Worm (Caenorhabditis elegans) whole organism, L1 larva: ENCODE data around the gene K01A2.4.

Source experiments
- C16A3.4 ChIP-seq: fragments of 150-350 bp; optimal IDR thresholded peaks from 2 replicates; lab custom pipeline; 2014; ENCODE audit warnings: missing biosample characterization, missing genetic modification characterization
- C34B4.2 ChIP-seq: sonication (generic microtip); optimal IDR thresholded peaks from 2 replicates; lab custom pipeline; 2017; ENCODE audit warnings: mild to moderate bottlenecking, missing genetic modification characterization, missing compliant biosample characterization
- F16B12.6 ChIP-seq: fragments of 150-350 bp; optimal IDR thresholded peaks from 2 replicates; lab custom pipeline; 2014; ENCODE audit warnings: missing biosample characterization, missing genetic modification characterization
- Y116A8C.19 ChIP-seq: sonication (generic microtip); optimal IDR thresholded peaks from 2 replicates; lab custom pipeline; 2016; ENCODE audit warnings: missing compliant biosample characterization, missing genetic modification characterization, borderline replicate concordance
- aha-1 ChIP-seq: fragments of 150-350 bp; optimal IDR thresholded peaks from 2 replicates; lab custom pipeline; 2014; ENCODE audit warnings: missing biosample characterization, missing genetic modification characterization
- alr-1 ChIP-seq: fragments of 200-800 bp; sonication (Bioruptor generic); optimal IDR thresholded peaks from 2 replicates; lab custom pipeline; 2018; ENCODE audit warnings: borderline replicate concordance, mild to moderate bottlenecking, missing genetic modification characterization, missing compliant biosample characterization
- aly-2 ChIP-seq: fragments of 150-350 bp; optimal IDR thresholded peaks from 2 replicates; lab custom pipeline; 2014; ENCODE audit warnings: missing biosample characterization, missing genetic modification characterization
- ceh-63 ChIP-seq: fragments of 200-800 bp; sonication (Bioruptor generic); optimal IDR thresholded peaks from 2 replicates; lab custom pipeline; 2018; ENCODE audit warnings: mild to moderate bottlenecking, missing genetic modification characterization, missing compliant biosample characterization
- ceh-82 ChIP-seq, 3 experiments: fragments of 150-350 bp in 1 of 3; sonication (generic microtip) in 2 of 3; optimal IDR thresholded peaks; 2 replicates each; lab custom pipeline; 2014 to 2017; ENCODE audit warnings: missing biosample characterization in 3 of 3, missing genetic modification characterization in 3 of 3
- ces-1 ChIP-seq: fragments of 150-350 bp; optimal IDR thresholded peaks from 2 replicates; lab custom pipeline; 2014; ENCODE audit warnings: missing biosample characterization, missing genetic modification reagents, missing genetic modification characterization
- efl-1 ChIP-seq, 4 experiments: fragments of 150-350 bp; optimal IDR thresholded peaks in 3 of 4; peaks in 1 of 4; 1 replicate in 1 of 4; 2 replicates in 3 of 4; lab custom pipeline; 2014; ENCODE audit warnings: missing biosample characterization in 2 of 4, missing genetic modification characterization in 2 of 4, missing genetic modification reagents in 2 of 4
- egl-27 ChIP-seq, 2 experiments: fragments of 150-350 bp in 1 of 2; sonication (generic microtip); optimal IDR thresholded peaks; 3 replicates each; lab custom pipeline; 2017 to 2018; ENCODE audit warnings: missing biosample characterization in 2 of 2, missing genetic modification characterization in 2 of 2, missing genetic modification reagents in 2 of 2
- elt-2 ChIP-seq: sonication (generic microtip); optimal IDR thresholded peaks from 2 replicates; lab custom pipeline; 2016; ENCODE audit warnings: missing genetic modification characterization, mild to moderate bottlenecking, inconsistent platforms, missing compliant biosample characterization, missing genetic modification reagents
- elt-3 ChIP-seq, 6 experiments: fragments of 150-350 bp in 1 of 6; sonication (generic microtip); optimal IDR thresholded peaks; 2 replicates each; lab custom pipeline; 2017 to 2018; ENCODE audit warnings: missing biosample characterization in 6 of 6, missing genetic modification characterization in 6 of 6, inconsistent platforms in 1 of 6
- ets-5 ChIP-seq: fragments of 200-800 bp; sonication (Bioruptor generic); IDR thresholded peaks from 2 replicates; pipeline ENCODE4 v1.3.6; 2022; ENCODE audit warnings: missing genetic modification characterization, missing compliant biosample characterization
- fkh-8 ChIP-seq: sonication (generic microtip); optimal IDR thresholded peaks from 2 replicates; lab custom pipeline; 2016; ENCODE audit warnings: mild to moderate bottlenecking, missing genetic modification characterization, missing compliant biosample characterization
- fos-1 ChIP-seq: fragments of 150-350 bp; optimal IDR thresholded peaks from 2 replicates; lab custom pipeline; 2014; ENCODE audit warnings: missing biosample characterization, missing genetic modification characterization
- grh-1 ChIP-seq: fragments of 200-800 bp; sonication (Bioruptor generic); IDR thresholded peaks from 2 replicates; pipeline ENCODE4 v1.3.6; 2022; ENCODE audit warnings: missing genetic modification reagents, missing genetic modification characterization, missing compliant biosample characterization
- lin-14 ChIP-seq: fragments of 200-800 bp; sonication (Bioruptor generic); optimal IDR thresholded peaks from 2 replicates; lab custom pipeline; 2018; ENCODE audit warnings: mild to moderate bottlenecking, missing genetic modification characterization, moderate library complexity, missing compliant biosample characterization
- lin-15B ChIP-seq: fragments of 150-350 bp; sonication (generic microtip); optimal IDR thresholded peaks from 3 replicates; lab custom pipeline; 2014; ENCODE audit warnings: missing biosample characterization, missing genetic modification characterization
- mab-9 ChIP-seq: fragments of 200-800 bp; sonication (Bioruptor generic); IDR thresholded peaks from 2 replicates; pipeline ENCODE4 v1.3.6; 2022; ENCODE audit warnings: missing genetic modification reagents, missing genetic modification characterization, missing compliant biosample characterization
- mef-2 ChIP-seq: fragments of 150-350 bp; optimal IDR thresholded peaks from 2 replicates; lab custom pipeline; 2014; ENCODE audit warnings: missing biosample characterization, missing genetic modification characterization
- mep-1 ChIP-seq: fragments of 150-350 bp; optimal IDR thresholded peaks from 2 replicates; lab custom pipeline; 2014; ENCODE audit warnings: missing biosample characterization, missing genetic modification characterization
- nhr-47 ChIP-seq: sonication (generic microtip); optimal IDR thresholded peaks from 2 replicates; lab custom pipeline; 2016; ENCODE audit warnings: mild to moderate bottlenecking, missing genetic modification characterization, moderate library complexity, missing compliant biosample characterization
- nhr-76 ChIP-seq: sonication (generic microtip); optimal IDR thresholded peaks from 2 replicates; lab custom pipeline; 2017; ENCODE audit warnings: missing biosample characterization, missing genetic modification characterization
- nhr-84 ChIP-seq: sonication (generic microtip); optimal IDR thresholded peaks from 2 replicates; lab custom pipeline; 2017; ENCODE audit warnings: missing biosample characterization, missing genetic modification characterization
- rnt-1 ChIP-seq: sonication (generic microtip); optimal IDR thresholded peaks from 2 replicates; lab custom pipeline; 2016; ENCODE audit warnings: mild to moderate bottlenecking, missing genetic modification characterization, moderate library complexity, missing compliant biosample characterization
- sptf-1 ChIP-seq: fragments of 150-350 bp; optimal IDR thresholded peaks from 2 replicates; lab custom pipeline; 2014; ENCODE audit warnings: missing biosample characterization, missing genetic modification characterization
- swsn-7 ChIP-seq: sonication (generic microtip); optimal IDR thresholded peaks from 2 replicates; lab custom pipeline; 2016; ENCODE audit warnings: missing genetic modification characterization, missing compliant biosample characterization
- unc-130 ChIP-seq: fragments of 150-350 bp; optimal IDR thresholded peaks from 2 replicates; lab custom pipeline; 2017; ENCODE audit warnings: missing biosample characterization, missing genetic modification characterization, inconsistent platforms
- unc-62 ChIP-seq: fragments of 150-350 bp; optimal IDR thresholded peaks from 2 replicates; lab custom pipeline; 2014; ENCODE audit warnings: missing biosample characterization, missing genetic modification reagents, missing genetic modification characterization
- xbp-1 ChIP-seq: sonication (generic microtip); optimal IDR thresholded peaks from 2 replicates; lab custom pipeline; 2016; ENCODE audit warnings: missing genetic modification characterization, missing compliant biosample characterization
- ztf-4 ChIP-seq: fragments of 150-350 bp; optimal IDR thresholded peaks from 2 replicates; lab custom pipeline; 2014; ENCODE audit warnings: missing biosample characterization, missing genetic modification characterization

K01A2.4 gene

ce11 chrII:288705-289205 is 18.5 kb upstream of the K01A2.4 start, which contains the start of gene mrpl-41:
Gene mrpl-41 (plus strand): TSS chrII:288939.
- TF ChIP-seq elt-3 (tag; optimal IDR thresholded peaks at IDR 0.05; lab: Kevin White, UChicago) = no peak
- no peak for TF ChIP-seq grh-1
- TF ChIP-seq lin-15B (tag; lab: Kevin White, UChicago) = no peak
- no peak for TF ChIP-seq egl-27 (tag; optimal IDR thresholded peaks at IDR 0.05; lab: Kevin White, UChicago)
- no peak for TF ChIP-seq F16B12.6 (tag; lab: Kevin White, UChicago)
- no peak for TF ChIP-seq efl-1 (optimal IDR thresholded peaks at IDR 0.05; lab: Kevin White, UChicago)
- peak in 1 of 2 experiments; percentile 91 for TF ChIP-seq efl-1 (GFP tag; optimal IDR thresholded peaks at IDR 0.05 in 1 of 2; lab: Kevin White, UChicago)
- no peak for TF ChIP-seq aha-1
- TF ChIP-seq C16A3.4 (tag; lab: Kevin White, UChicago) = no peak

ce11 chrII:290282-290681 is 17.0 kb upstream of the K01A2.4 start, which contains the start of gene djr-1.1:
Gene djr-1.1 (plus strand): TSS chrII:290582.
- TF ChIP-seq alr-1 (no peak), fos-1 (tag; lab: Kevin White, UChicago) (no peak), fkh-8 (tag; lab: Kevin White, UChicago) (no peak), rnt-1 (tag; lab: Kevin White, UChicago) (no peak), unc-62 (GFP tag; lab: Kevin White, UChicago) (no peak), unc-130 (tag; lab: Kevin White, UChicago) (no peak)

ce11 chrII:294606-295005 is 12.6 kb upstream of the K01A2.4 start, which contains the start of gene B0432.11:
Gene B0432.11 (minus strand): TSS chrII:294706.
- TF ChIP-seq swsn-7 (tag; lab: Kevin White, UChicago) (no peak), ceh-82 (tag; optimal IDR thresholded peaks at IDR 0.05; lab: Kevin White, UChicago) (no peak), mab-9 (GFP tag; lab: Robert Waterston, UW) (no peak), ztf-4 (tag; lab: Kevin White, UChicago) (no peak), nhr-84 (tag; lab: Kevin White, UChicago) (no peak), ets-5 (GFP tag; lab: Robert Waterston, UW) (no peak), elt-2 (tag; lab: Kevin White, UChicago) (no peak), aly-2 (no peak)
- TF ChIP-seq, all 84 proteins: peak for 0

ce11 chrII:296911-297440 is 10.3 kb upstream of the K01A2.4 start, which contains the start of the genes clec-117 and B0432.1:
Gene clec-117 (minus strand): TSS chrII:297011.
Gene B0432.1 (plus strand): TSS chrII:297390.
- TF ChIP-seq sptf-1 (tag; lab: Kevin White, UChicago) (no peak), nhr-47 (no peak), ztf-4 (tag; lab: Kevin White, UChicago) (no peak), elt-2 (tag; lab: Kevin White, UChicago) (no peak), nhr-76 (no peak), C34B4.2 (tag; lab: Kevin White, UChicago) (no peak), ets-5 (GFP tag; lab: Robert Waterston, UW) (no peak), ceh-63 (GFP tag; lab: Kevin White, UChicago) (no peak), mef-2 (tag; lab: Kevin White, UChicago) (no peak), mep-1 (tag; lab: Kevin White, UChicago) (no peak), xbp-1 (tag; lab: Kevin White, UChicago) (no peak), Y116A8C.19 (tag; lab: Kevin White, UChicago) (no peak), lin-14 (GFP tag; lab: Kevin White, UChicago) (no peak), ces-1 (GFP tag; lab: Kevin White, UChicago) (no peak), C16A3.4 (tag; lab: Kevin White, UChicago) (no peak), fos-1 (tag; lab: Kevin White, UChicago) (no peak)
